Worm (Caenorhabditis elegans): ENCODE data around the gene F59A1.6.

F59A1.6 gene

ce11 chrV:17706217-17706806 lies 21.4 kb downstream of the F59A1.6 start:
- TF ChIP-seq hnd-1 (tag; optimal IDR thresholded peaks at IDR 0.05), result no peak

DNA sequence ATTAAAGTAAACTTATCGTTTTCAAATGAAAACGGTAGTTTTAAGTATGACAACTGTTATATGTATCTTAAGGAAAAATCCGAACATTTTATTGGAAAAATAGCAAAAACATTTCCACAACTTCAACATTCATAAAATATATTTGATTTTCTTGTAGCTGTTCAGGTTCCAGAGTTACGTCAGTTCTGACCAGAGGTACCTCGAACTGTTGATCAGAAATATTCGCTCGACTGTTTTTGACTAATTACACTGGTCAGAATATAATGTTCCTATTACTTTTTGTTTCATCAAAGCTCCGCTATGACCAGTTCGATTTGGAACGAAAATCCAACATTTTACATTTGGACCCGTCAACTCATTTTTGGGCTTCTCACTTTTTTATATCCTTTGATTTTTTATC lies 22.1 kb downstream of the F59A1.6 start, which contains the start of gene srh-31:
srh-31 (plus strand) TSS at position 301 of the 400 bp plus-strand sequence.
- no peak for TF ChIP-seq ama-1 (optimal IDR thresholded peaks at IDR 0.05)

DNA sequence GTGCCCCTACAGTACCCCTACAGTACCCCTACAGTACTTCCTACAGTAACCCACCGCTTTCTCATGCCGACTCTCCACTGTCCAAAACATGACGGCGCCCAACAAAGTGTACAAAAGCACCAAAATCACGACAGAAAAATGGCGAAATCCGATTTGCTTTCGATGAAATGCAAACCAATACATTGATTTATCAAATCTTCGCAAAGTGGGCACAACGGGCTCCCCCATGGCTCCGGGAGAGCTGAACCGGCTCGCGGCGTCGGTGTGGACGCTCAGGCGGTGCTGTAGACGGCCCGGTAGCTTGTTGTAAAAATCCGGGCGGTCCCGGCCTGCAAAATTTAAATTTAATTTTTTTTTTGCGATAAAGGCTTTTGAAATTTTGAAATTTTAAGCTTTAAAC lies 27.4 kb downstream of the F59A1.6 start:
- TF ChIP-seq B0310.2 (tag; optimal IDR thresholded peaks at IDR 0.05) (no peak), ceh-36 (tag; optimal IDR thresholded peaks at IDR 0.05) (no peak), sea-1 (GFP tag; conservative IDR thresholded peaks at IDR 0.05) (no peak), F13C5.2 (tag; optimal IDR thresholded peaks at IDR 0.05) (no peak), pes-1 (GFP tag; IDR thresholded peaks at IDR 0.05) (no peak), ama-1 (optimal IDR thresholded peaks at IDR 0.05) (no peak), hmbx-1 (tag; optimal IDR thresholded peaks at IDR 0.05) (no peak), aly-1 (tag; optimal IDR thresholded peaks at IDR 0.05) (no peak), ets-7 (tag; optimal IDR thresholded peaks at IDR 0.05) (no peak), ceh-13 (GFP tag; optimal IDR thresholded peaks at IDR 0.05) (no peak), scrt-1 (GFP tag; IDR thresholded peaks at IDR 0.05) (no peak), flt-1 (GFP tag; IDR thresholded peaks at IDR 0.05) (no peak), tbx-37 (GFP tag; conservative IDR thresholded peaks at IDR 0.05) (no peak), hmg-4 (GFP tag; optimal IDR thresholded peaks at IDR 0.05) (no peak), hnd-1 (tag; optimal IDR thresholded peaks at IDR 0.05) (no peak)

DNA sequence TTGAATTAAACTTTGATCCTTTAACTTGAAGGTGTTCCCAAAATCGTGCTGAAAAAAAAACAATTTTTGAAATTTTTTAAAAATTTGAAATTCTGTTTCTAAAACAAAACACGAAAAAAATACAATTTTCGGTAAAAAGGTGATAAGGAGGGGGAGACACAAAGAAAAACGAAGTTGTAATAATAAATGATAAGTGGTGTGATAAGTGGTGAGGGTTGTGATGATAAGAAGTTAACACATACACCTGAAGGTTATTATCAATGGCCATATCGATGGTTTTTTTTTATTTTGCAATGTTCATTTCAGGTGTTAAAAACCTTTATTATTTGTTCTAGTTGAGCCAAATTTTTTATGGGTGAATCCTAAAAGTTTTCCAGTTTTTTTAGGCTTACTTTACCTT lies 29.4 kb downstream of the F59A1.6 start, which contains the start of gene twk-33:
twk-33 (minus strand) TSS at position 48 of the 400 bp plus-strand sequence.
- no peak for TF ChIP-seq tbx-37 (GFP tag; conservative IDR thresholded peaks at IDR 0.05)
- TF ChIP-seq ama-1 (optimal IDR thresholded peaks at IDR 0.05), result no peak
- no peak for TF ChIP-seq hnd-1 (tag; optimal IDR thresholded peaks at IDR 0.05)
- no peak for TF ChIP-seq aly-1 (tag; optimal IDR thresholded peaks at IDR 0.05)
- TF ChIP-seq ets-7 (tag; optimal IDR thresholded peaks at IDR 0.05), result no peak
- TF ChIP-seq flt-1 (GFP tag; IDR thresholded peaks at IDR 0.05), result no peak
- TF ChIP-seq scrt-1 (GFP tag; IDR thresholded peaks at IDR 0.05), result no peak
- no peak for TF ChIP-seq B0310.2 (tag; optimal IDR thresholded peaks at IDR 0.05)
- no peak for TF ChIP-seq hmbx-1 (tag; optimal IDR thresholded peaks at IDR 0.05)
- TF ChIP-seq tra-4 (tag; optimal IDR thresholded peaks at IDR 0.05), result no peak
- TF ChIP-seq ceh-13 (GFP tag; optimal IDR thresholded peaks at IDR 0.05), result no peak
- TF ChIP-seq F13C5.2 (tag; optimal IDR thresholded peaks at IDR 0.05), result no peak
- TF ChIP-seq ceh-36 (tag; optimal IDR thresholded peaks at IDR 0.05), result no peak

DNA sequence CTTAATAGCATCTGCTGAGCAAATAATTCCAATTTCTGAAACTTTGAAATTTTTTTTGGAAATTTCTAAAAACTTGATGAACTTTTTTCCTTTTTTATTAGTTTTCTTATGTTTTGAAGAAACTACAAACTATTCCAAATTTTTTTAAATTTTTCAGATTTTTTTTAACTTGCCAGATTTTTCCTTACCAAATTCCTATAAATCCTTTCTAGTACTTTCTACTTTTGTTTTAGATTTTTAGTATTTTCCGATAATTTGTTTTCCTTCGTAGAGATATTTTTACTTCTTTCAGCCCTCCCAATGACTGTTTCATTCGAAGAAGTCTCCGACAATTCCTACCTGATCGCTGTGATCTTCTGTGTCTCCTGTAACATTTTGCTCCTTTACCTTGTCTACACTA lies 33.7 kb downstream of the F59A1.6 start, which contains the start of gene str-77:
str-77 (plus strand) TSS at position 301 of the 400 bp plus-strand sequence.
- no peak for TF ChIP-seq hnd-1 (tag; optimal IDR thresholded peaks at IDR 0.05)

- TF ChIP-seq B0310.2 (tag; optimal IDR thresholded peaks at IDR 0.05) (no peak), tra-4 (tag; optimal IDR thresholded peaks at IDR 0.05) (no peak), aly-1 (tag; optimal IDR thresholded peaks at IDR 0.05) (no peak), ceh-36 (tag; optimal IDR thresholded peaks at IDR 0.05) (no peak), ama-1 (optimal IDR thresholded peaks at IDR 0.05) (no peak), sea-1 (GFP tag; conservative IDR thresholded peaks at IDR 0.05) (no peak), scrt-1 (GFP tag; IDR thresholded peaks at IDR 0.05) (no peak), ceh-13 (GFP tag; optimal IDR thresholded peaks at IDR 0.05) (no peak), hmbx-1 (tag; optimal IDR thresholded peaks at IDR 0.05) (no peak), tbx-11 (GFP tag; IDR thresholded peaks at IDR 0.05) (no peak), F13C5.2 (tag; optimal IDR thresholded peaks at IDR 0.05) (no peak), flt-1 (GFP tag; IDR thresholded peaks at IDR 0.05) (no peak), tbx-37 (GFP tag; conservative IDR thresholded peaks at IDR 0.05) (no peak), hmg-4 (GFP tag; optimal IDR thresholded peaks at IDR 0.05) (no peak), pes-1 (GFP tag; IDR thresholded peaks at IDR 0.05) (no peak), ets-7 (tag; optimal IDR thresholded peaks at IDR 0.05) (no peak)
These were observed 36.8 kb downstream of the F59A1.6 start for ce11 chrV:17721709-17722108.

DNA sequence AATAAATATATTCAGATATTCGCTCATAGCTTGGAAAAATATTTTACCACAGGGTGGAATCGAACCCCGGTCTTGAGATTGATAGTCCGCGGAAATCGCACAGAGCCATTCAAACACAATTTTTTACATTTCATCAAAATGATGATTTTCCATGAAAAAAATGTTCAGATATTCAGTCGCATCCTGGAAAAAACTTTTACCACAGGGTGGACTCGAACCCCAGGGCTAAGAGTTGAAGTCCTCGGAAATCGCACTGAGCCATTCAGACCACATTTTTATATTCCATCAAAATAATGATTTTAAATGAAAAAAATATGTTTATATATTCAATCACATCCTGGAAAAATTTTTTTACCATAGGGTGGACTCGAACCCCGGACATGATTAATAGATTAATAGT lies 37.6 kb downstream of the F59A1.6 start:
- TF ChIP-seq tra-4 (tag; optimal IDR thresholded peaks at IDR 0.05) (no peak), scrt-1 (GFP tag; IDR thresholded peaks at IDR 0.05) (no peak), hmg-4 (GFP tag; optimal IDR thresholded peaks at IDR 0.05) (no peak), ets-7 (tag; optimal IDR thresholded peaks at IDR 0.05) (no peak)

DNA sequence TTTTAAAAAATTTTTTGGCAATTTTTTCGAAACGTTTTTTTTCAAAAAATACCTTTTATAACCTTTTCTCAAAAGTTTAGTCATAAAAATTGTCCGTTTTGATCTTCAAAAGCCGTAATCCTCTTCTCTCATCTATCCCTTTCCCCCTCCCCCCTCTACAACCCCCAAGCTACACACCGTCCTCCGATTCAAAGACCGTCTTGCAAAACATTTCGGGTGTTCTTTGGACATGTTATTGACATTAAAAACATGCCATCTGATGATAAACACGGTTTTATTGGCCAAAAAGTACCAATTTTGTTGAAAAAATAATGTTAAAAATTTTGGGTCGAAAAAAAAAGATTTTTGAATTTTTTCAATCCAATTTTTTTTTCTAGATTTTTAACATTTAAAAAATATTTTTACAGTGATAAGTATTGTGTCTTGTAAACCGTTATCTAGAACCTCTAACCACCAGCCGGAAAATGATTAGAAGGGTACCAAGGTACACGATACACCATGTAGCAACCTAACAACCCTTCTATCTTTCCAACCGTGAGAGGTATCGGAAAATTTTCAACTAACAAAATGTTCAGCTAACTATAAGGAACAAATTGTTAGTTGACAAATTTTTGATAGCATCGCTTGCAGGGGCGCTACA lies 38.3 kb downstream of the F59A1.6 start:
- TF ChIP-seq hmbx-1 (tag; optimal IDR thresholded peaks at IDR 0.05) (no peak), pes-1 (GFP tag; IDR thresholded peaks at IDR 0.05) (no peak), scrt-1 (GFP tag; IDR thresholded peaks at IDR 0.05) (no peak), flt-1 (GFP tag; IDR thresholded peaks at IDR 0.05) (no peak), F13C5.2 (tag; optimal IDR thresholded peaks at IDR 0.05) (no peak), tbx-37 (GFP tag; conservative IDR thresholded peaks at IDR 0.05) (no peak), tra-4 (tag; optimal IDR thresholded peaks at IDR 0.05) (no peak), tbx-11 (GFP tag; IDR thresholded peaks at IDR 0.05) (no peak), ceh-36 (tag; optimal IDR thresholded peaks at IDR 0.05) (no peak), B0310.2 (tag; optimal IDR thresholded peaks at IDR 0.05) (no peak), ets-7 (tag; optimal IDR thresholded peaks at IDR 0.05) (no peak), aly-1 (tag; optimal IDR thresholded peaks at IDR 0.05) (no peak), ama-1 (optimal IDR thresholded peaks at IDR 0.05) (no peak)
